Worm (Caenorhabditis elegans) whole organism, L2 larva: ENCODE results near the gene F14D7.3.

Experiments
- F13H6.1 ChIP-seq: sonication (generic microtip); optimal IDR thresholded peaks from 2 replicates; lab custom pipeline; 2016; ENCODE audit warnings: missing genetic modification characterization, missing compliant biosample characterization
- R02D3.7 ChIP-seq: fragments of 150-350 bp; optimal IDR thresholded peaks from 2 replicates; lab custom pipeline; 2014; ENCODE audit warnings: missing biosample characterization, missing genetic modification characterization
- Y55F3AM.14 ChIP-seq: fragments of 200-800 bp; sonication (Bioruptor generic); optimal IDR thresholded peaks from 2 replicates; lab custom pipeline; 2018; ENCODE audit warnings: mild to moderate bottlenecking, missing genetic modification characterization, missing compliant biosample characterization
- ZK546.5 ChIP-seq: sonication (generic microtip); optimal IDR thresholded peaks from 2 replicates; lab custom pipeline; 2017; ENCODE audit warnings: missing biosample characterization, missing genetic modification characterization
- alr-1 ChIP-seq: fragments of 150-350 bp; optimal IDR thresholded peaks from 2 replicates; lab custom pipeline; 2014; ENCODE audit warnings: missing biosample characterization, missing genetic modification characterization
- aly-2 ChIP-seq: fragments of 150-350 bp; optimal IDR thresholded peaks from 2 replicates; lab custom pipeline; 2014; ENCODE audit warnings: missing biosample characterization, missing genetic modification characterization
- blmp-1 ChIP-seq: sonication (generic microtip); optimal IDR thresholded peaks from 2 replicates; lab custom pipeline; 2017; ENCODE audit warnings: missing genetic modification characterization, mild to moderate bottlenecking, missing compliant biosample characterization, antibody characterized with exemption, moderate library complexity; ENCODE audit not compliant: insufficient read depth
- ceh-16 ChIP-seq: fragments of 150-350 bp; optimal IDR thresholded peaks from 2 replicates; lab custom pipeline; 2014; ENCODE audit warnings: missing biosample characterization, missing genetic modification characterization
- ceh-82 ChIP-seq: fragments of 150-350 bp; optimal IDR thresholded peaks from 2 replicates; lab custom pipeline; 2014; ENCODE audit warnings: missing biosample characterization, missing genetic modification characterization
- dmd-4 ChIP-seq: sonication (generic microtip); optimal IDR thresholded peaks from 2 replicates; lab custom pipeline; 2017; ENCODE audit warnings: missing biosample characterization, missing genetic modification characterization
- elt-1 ChIP-seq: fragments of 150-350 bp; optimal IDR thresholded peaks from 2 replicates; lab custom pipeline; 2014; ENCODE audit warnings: missing biosample characterization, missing genetic modification characterization
- fos-1 ChIP-seq: fragments of 150-350 bp; optimal IDR thresholded peaks from 2 replicates; lab custom pipeline; 2014; ENCODE audit warnings: missing biosample characterization, missing genetic modification characterization
- gmeb-1 ChIP-seq: fragments of 150-350 bp; optimal IDR thresholded peaks from 2 replicates; lab custom pipeline; 2014; ENCODE audit warnings: missing biosample characterization, missing genetic modification characterization
- lin-11 ChIP-seq: fragments of 150-350 bp; sonication (generic microtip); optimal IDR thresholded peaks from 2 replicates; lab custom pipeline; 2014; ENCODE audit warnings: missing biosample characterization, missing genetic modification characterization, inconsistent platforms, mixed read lengths
- lin-13 ChIP-seq: fragments of 150-350 bp; optimal IDR thresholded peaks from 2 replicates; lab custom pipeline; 2014; ENCODE audit warnings: missing biosample characterization, missing genetic modification reagents, missing genetic modification characterization
- lsy-2 ChIP-seq, 2 experiments: fragments of 150-350 bp in 1 of 2; sonication (generic microtip) in 1 of 2; optimal IDR thresholded peaks; 2 replicates each; lab custom pipeline; 2014 to 2017; ENCODE audit warnings: missing biosample characterization in 2 of 2, missing genetic modification characterization in 2 of 2
- mab-5 ChIP-seq: fragments of 150-350 bp; optimal IDR thresholded peaks from 2 replicates; lab custom pipeline; 2014; ENCODE audit warnings: missing biosample characterization, missing genetic modification characterization
- mbf-1 ChIP-seq: sonication (generic microtip); optimal IDR thresholded peaks from 2 replicates; lab custom pipeline; 2017; ENCODE audit warnings: missing biosample characterization, missing genetic modification characterization
- mdl-1 ChIP-seq, 2 experiments: fragments of 150-350 bp in 1 of 2; sonication (generic microtip) in 1 of 2; optimal IDR thresholded peaks; 2 replicates each; lab custom pipeline; 2017; ENCODE audit warnings: missing biosample characterization in 2 of 2, missing genetic modification characterization in 2 of 2
- nhr-10 ChIP-seq: sonication (generic microtip); optimal IDR thresholded peaks from 2 replicates; lab custom pipeline; 2017; ENCODE audit warnings: missing biosample characterization, missing genetic modification characterization
- nhr-11 ChIP-seq: fragments of 150-350 bp; optimal IDR thresholded peaks from 2 replicates; lab custom pipeline; 2014; ENCODE audit warnings: missing biosample characterization, missing genetic modification characterization
- nhr-12 ChIP-seq: fragments of 150-350 bp; optimal IDR thresholded peaks from 2 replicates; lab custom pipeline; 2014; ENCODE audit warnings: missing biosample characterization, missing genetic modification characterization
- nhr-237 ChIP-seq: fragments of 150-350 bp; optimal IDR thresholded peaks from 2 replicates; lab custom pipeline; 2014; ENCODE audit warnings: missing biosample characterization, missing genetic modification characterization
- nhr-25 ChIP-seq: fragments of 150-350 bp; sonication (generic microtip); optimal IDR thresholded peaks from 3 replicates; lab custom pipeline; 2014; ENCODE audit warnings: missing biosample characterization, missing genetic modification characterization
- nhr-6 ChIP-seq: fragments of 150-350 bp; optimal IDR thresholded peaks from 2 replicates; lab custom pipeline; 2014; ENCODE audit warnings: missing biosample characterization, missing genetic modification characterization
- nhr-77 ChIP-seq: fragments of 150-350 bp; optimal IDR thresholded peaks from 2 replicates; lab custom pipeline; 2014; ENCODE audit warnings: missing biosample characterization, missing genetic modification characterization
- peb-1 ChIP-seq: fragments of 150-350 bp; optimal IDR thresholded peaks from 2 replicates; lab custom pipeline; 2014; ENCODE audit warnings: missing biosample characterization, missing genetic modification characterization
- sem-4 ChIP-seq: fragments of 150-350 bp; optimal IDR thresholded peaks from 2 replicates; lab custom pipeline; 2014; ENCODE audit warnings: missing biosample characterization, missing genetic modification reagents, missing genetic modification characterization
- skn-1 ChIP-seq: sonication (generic microtip); optimal IDR thresholded peaks from 2 replicates; lab custom pipeline; 2017; ENCODE audit warnings: missing biosample characterization, missing genetic modification characterization
- sma-3 ChIP-seq: sonication (generic microtip); optimal IDR thresholded peaks from 2 replicates; lab custom pipeline; 2016; ENCODE audit warnings: missing genetic modification reagents, missing genetic modification characterization, missing compliant biosample characterization
- sma-9 ChIP-seq, 2 experiments: fragments of 150-350 bp in 1 of 2; sonication (generic microtip) in 1 of 2; optimal IDR thresholded peaks; 2 replicates each; lab custom pipeline; 2014 to 2016; ENCODE audit warnings: missing genetic modification characterization in 2 of 2, mild to moderate bottlenecking in 1 of 2, missing biosample characterization in 1 of 2, missing compliant biosample characterization in 1 of 2, missing genetic modification reagents in 1 of 2, moderate library complexity in 1 of 2
- snpc-4 ChIP-seq: fragments of 150-350 bp; optimal IDR thresholded peaks from 2 replicates; lab custom pipeline; 2014; ENCODE audit warnings: missing biosample characterization, missing genetic modification characterization
- unc-39 ChIP-seq: fragments of 150-350 bp; optimal IDR thresholded peaks from 2 replicates; lab custom pipeline; 2014; ENCODE audit warnings: missing biosample characterization, missing genetic modification characterization
- unc-62 ChIP-seq: fragments of 150-350 bp; optimal IDR thresholded peaks from 2 replicates; lab custom pipeline; 2014; ENCODE audit warnings: missing biosample characterization, missing genetic modification reagents, missing genetic modification characterization
- zag-1 ChIP-seq: fragments of 150-350 bp; optimal IDR thresholded peaks from 2 replicates; lab custom pipeline; 2014; ENCODE audit warnings: missing biosample characterization, missing genetic modification characterization
- ztf-1 ChIP-seq: fragments of 200-800 bp; sonication (Bioruptor generic); conservative IDR thresholded peaks from 2 replicates; pipeline ENCODE4 v1.3.6; 2022; ENCODE audit warnings: missing genetic modification characterization, missing compliant biosample characterization
- ztf-4 ChIP-seq: fragments of 150-350 bp; optimal IDR thresholded peaks from 2 replicates; lab custom pipeline; 2014; ENCODE audit warnings: missing biosample characterization, missing genetic modification characterization

The F14D7.3 gene

DNA sequence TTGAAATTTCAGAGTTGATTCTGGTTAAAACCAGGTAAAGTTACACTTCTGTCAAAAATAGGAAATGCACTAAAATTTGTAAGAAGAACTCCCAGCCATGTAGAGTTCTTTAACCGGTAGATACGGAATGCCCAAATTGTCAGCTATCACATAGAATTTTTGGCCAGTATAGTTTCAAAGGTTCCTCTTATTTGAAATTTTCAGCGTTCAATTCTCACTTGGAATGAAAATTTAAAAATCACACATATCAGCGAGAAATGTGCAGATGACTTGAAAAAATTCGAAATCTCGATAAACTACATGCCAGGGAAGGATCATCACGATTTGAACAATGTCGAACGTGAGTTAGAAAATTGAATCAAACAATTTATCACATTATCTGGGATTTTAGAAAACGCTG is at the start of gene F14D7.3:
Gene F14D7.3 (plus strand): TSS at position 301 of the 400 bp plus-strand sequence.
- TF ChIP-seq R02D3.7 = no peak
- no peak for TF ChIP-seq fos-1 (tag; lab: Kevin White, UChicago)
- no peak for TF ChIP-seq nhr-10 (tag; lab: Kevin White, UChicago)
- TF ChIP-seq sma-9 (GFP tag; optimal IDR thresholded peaks at IDR 0.05; lab: Kevin White, UChicago) = no peak
- no peak for TF ChIP-seq sma-9 (tag; optimal IDR thresholded peaks at IDR 0.05; lab: Kevin White, UChicago)
- TF ChIP-seq nhr-12 (tag; lab: Kevin White, UChicago) = no peak
- no peak for TF ChIP-seq blmp-1 (tag; lab: Kevin White, UChicago)
- TF ChIP-seq ceh-16 (tag; lab: Kevin White, UChicago) = no peak
- no peak for TF ChIP-seq mab-5 (tag; lab: Kevin White, UChicago)
- no peak for TF ChIP-seq ZK546.5 (tag; lab: Kevin White, UChicago)
- TF ChIP-seq Y55F3AM.14 (GFP tag; lab: Kevin White, UChicago) = no peak
- no peak for TF ChIP-seq skn-1
- TF ChIP-seq lin-11 = no peak
- TF ChIP-seq snpc-4 (tag; lab: Kevin White, UChicago) = no peak
- TF ChIP-seq, all 48 proteins: peak for 0

DNA sequence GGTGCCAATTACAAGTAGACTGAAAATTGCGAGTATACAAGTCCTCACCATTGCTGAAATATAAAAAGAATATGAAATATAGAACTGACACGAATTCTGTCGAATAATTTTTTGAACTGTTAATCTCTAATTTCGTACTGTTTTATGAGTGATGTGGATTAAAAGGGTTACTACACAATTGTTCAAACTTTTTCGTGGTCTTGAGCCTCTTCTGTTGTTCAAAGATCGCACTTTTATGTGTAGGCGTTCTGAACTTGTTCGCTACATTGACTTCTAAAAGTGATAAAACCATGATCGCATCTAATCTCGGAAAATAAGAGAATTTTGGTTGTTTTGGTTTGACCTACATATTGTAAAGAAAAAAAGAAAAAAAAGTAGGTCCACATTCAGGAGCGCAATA is 48.6 kb upstream of the F14D7.3 start, which contains the start of gene K02E11.4:
Gene K02E11.4 (minus strand): TSS at position 101 of the 400 bp plus-strand sequence.
- TF ChIP-seq sem-4 (tag; lab: Kevin White, UChicago) = no peak
- TF ChIP-seq ztf-1 (GFP tag; lab: Robert Waterston, UW) = no peak
- no peak for TF ChIP-seq ZK546.5 (tag; lab: Kevin White, UChicago)
- no peak for TF ChIP-seq nhr-11 (tag; lab: Kevin White, UChicago)
- TF ChIP-seq skn-1 = no peak
- no peak for TF ChIP-seq ztf-4 (tag; lab: Kevin White, UChicago)
- TF ChIP-seq nhr-25 (tag; lab: Kevin White, UChicago) = no peak
- TF ChIP-seq lin-13 = no peak
- no peak for TF ChIP-seq fos-1 (tag; lab: Kevin White, UChicago)
- no peak for TF ChIP-seq F13H6.1 (tag; lab: Kevin White, UChicago)
- TF ChIP-seq R02D3.7 = no peak
- TF ChIP-seq mdl-1 (tag; optimal IDR thresholded peaks at IDR 0.05; lab: Kevin White, UChicago) = no peak
- no peak for TF ChIP-seq mab-5 (tag; lab: Kevin White, UChicago)
- TF ChIP-seq peb-1 (tag; lab: Kevin White, UChicago) = no peak
- TF ChIP-seq ceh-82 (tag; lab: Kevin White, UChicago) = no peak

DNA sequence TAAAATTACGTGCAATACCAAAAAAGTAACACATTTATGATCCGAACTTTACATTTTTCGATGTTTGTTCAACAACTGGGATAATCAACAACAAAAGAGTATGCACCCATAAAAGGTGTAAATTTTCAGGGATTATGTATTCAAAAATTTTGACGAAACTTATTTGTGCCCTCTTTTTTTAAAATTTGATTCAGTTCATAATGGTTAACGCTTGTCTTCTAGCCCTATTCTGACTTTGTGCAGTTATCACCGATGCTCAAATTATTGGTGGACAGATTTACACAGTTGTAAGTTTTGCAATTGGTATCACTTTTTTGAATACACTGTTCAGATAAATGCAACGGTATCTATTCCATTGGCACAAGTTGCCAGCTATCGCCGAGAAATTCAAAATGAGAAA is 47.9 kb upstream of the F14D7.3 start, which contains the start of gene K02E11.6:
Gene K02E11.6 (plus strand): TSS at position 149 of the 400 bp plus-strand sequence.
- TF ChIP-seq unc-62 = no peak
- no peak for TF ChIP-seq nhr-11 (tag; lab: Kevin White, UChicago)
- TF ChIP-seq elt-1 (tag; lab: Kevin White, UChicago) = no peak
- TF ChIP-seq lsy-2 (tag; optimal IDR thresholded peaks at IDR 0.05; lab: Kevin White, UChicago) = no peak
- TF ChIP-seq zag-1 (tag; lab: Kevin White, UChicago) = no peak
- TF ChIP-seq alr-1 (tag; lab: Kevin White, UChicago) = no peak
- TF ChIP-seq mdl-1 (tag; optimal IDR thresholded peaks at IDR 0.05; lab: Kevin White, UChicago) = no peak
- no peak for TF ChIP-seq nhr-6 (tag; lab: Kevin White, UChicago)
- TF ChIP-seq mbf-1 (tag; lab: Kevin White, UChicago) = no peak
- TF ChIP-seq nhr-77 = no peak
- no peak for TF ChIP-seq unc-39 (tag; lab: Kevin White, UChicago)
- no peak for TF ChIP-seq F13H6.1 (tag; lab: Kevin White, UChicago)

DNA sequence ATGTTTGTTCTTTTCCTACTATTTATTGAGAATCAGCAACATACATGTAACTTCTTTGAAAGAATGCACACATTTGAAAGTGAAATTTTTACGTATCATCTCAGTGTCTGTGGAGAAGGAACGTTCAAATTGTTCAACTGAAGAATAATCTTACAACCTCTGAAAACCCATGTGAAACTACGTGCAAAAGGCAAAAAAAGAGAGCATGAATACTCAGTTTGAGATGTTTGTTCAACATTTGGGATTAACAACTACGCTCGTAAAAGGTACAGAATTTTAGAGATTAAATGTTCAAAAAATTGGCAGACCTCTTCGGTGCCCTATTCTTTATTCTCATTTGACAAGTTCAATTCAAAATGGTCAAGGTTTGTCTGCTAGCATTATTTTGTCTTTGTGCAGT is 44.6 kb upstream of the F14D7.3 start, which contains the start of gene K02E11.5:
Gene K02E11.5 (plus strand): TSS at position 301 of the 400 bp plus-strand sequence.
- TF ChIP-seq lin-11 (no peak), sma-3 (no peak), elt-1 (tag; lab: Kevin White, UChicago) (no peak), nhr-11 (tag; lab: Kevin White, UChicago) (no peak), gmeb-1 (tag; lab: Kevin White, UChicago) (no peak), nhr-12 (tag; lab: Kevin White, UChicago) (no peak), R02D3.7 (no peak), aly-2 (tag; lab: Kevin White, UChicago) (no peak), unc-62 (no peak), nhr-237 (tag; lab: Kevin White, UChicago) (no peak), blmp-1 (tag; lab: Kevin White, UChicago) (no peak), dmd-4 (tag; lab: Kevin White, UChicago) (no peak), zag-1 (tag; lab: Kevin White, UChicago) (no peak)
- TF ChIP-seq, all 48 proteins: peak for 0
